Fruit fly (Drosophila melanogaster) whole organism, embryonic: ENCODE data around the gene Act87E.

Experiments
- Adf1 ChIP-seq: fragments of 200-800 bp; sonication (Bioruptor generic); IDR thresholded peaks from 2 replicates; pipeline ENCODE4 v1.3.6; 2022; ENCODE audit warnings: missing biosample characterization, missing genetic modification characterization
- BEAF-32 ChIP-seq: fragments of 200-800 bp; sonication (Bioruptor generic); optimal IDR thresholded peaks from 3 replicates; lab custom pipeline; 2017; ENCODE audit warnings: missing biosample characterization, missing genetic modification characterization, mild to moderate bottlenecking, moderate library complexity, missing genetic modification reagents
- Bgb ChIP-seq: fragments of 200-800 bp; sonication (Bioruptor generic); IDR thresholded peaks from 2 replicates; pipeline ENCODE4 v1.3.6; 2022; ENCODE audit warnings: missing biosample characterization, missing genetic modification characterization; ENCODE audit not compliant: partially characterized antibody
- BtbVII ChIP-seq: fragments of 200-800 bp; sonication (Bioruptor generic); optimal IDR thresholded peaks from 3 replicates; lab custom pipeline; 2017; ENCODE audit warnings: missing biosample characterization, mild to moderate bottlenecking, missing genetic modification characterization
- CG10654 ChIP-seq: fragments of 200-800 bp; sonication (Bioruptor generic); optimal IDR thresholded peaks from 2 replicates; lab custom pipeline; 2016; ENCODE audit warnings: missing biosample characterization, missing genetic modification characterization
- CG11695 ChIP-seq: fragments of 200-800 bp; sonication (Bioruptor generic); IDR thresholded peaks from 3 replicates; pipeline ENCODE4 v1.3.6; 2022; ENCODE audit warnings: missing biosample characterization, missing genetic modification characterization
- CG11696 ChIP-seq: fragments of 200-800 bp; sonication (Bioruptor generic); IDR thresholded peaks from 2 replicates; pipeline ENCODE4 v1.3.6; 2022; ENCODE audit warnings: missing biosample characterization, missing genetic modification characterization
- CG12744 ChIP-seq: fragments of 200-800 bp; sonication (Bioruptor generic); optimal IDR thresholded peaks from 2 replicates; lab custom pipeline; 2016; ENCODE audit warnings: missing biosample characterization, missing genetic modification characterization
- CG13287 ChIP-seq: fragments of 200-800 bp; sonication (Bioruptor generic); IDR thresholded peaks from 2 replicates; pipeline ENCODE4 v1.3.6; 2022; ENCODE audit warnings: missing biosample characterization, missing genetic modification characterization; ENCODE audit not compliant: partially characterized antibody
- CG13894 ChIP-seq: fragments of 200-800 bp; sonication (Bioruptor generic); optimal IDR thresholded peaks from 3 replicates; lab custom pipeline; 2018; ENCODE audit warnings: missing biosample characterization, mild to moderate bottlenecking, missing genetic modification characterization, moderate library complexity
- CG14710 ChIP-seq: fragments of 200-800 bp; sonication (Bioruptor generic); optimal IDR thresholded peaks from 3 replicates; lab custom pipeline; 2019; ENCODE audit warnings: missing biosample characterization, mild to moderate bottlenecking, missing genetic modification characterization, moderate library complexity
- CG16863 ChIP-seq: fragments of 200-800 bp; sonication (Bioruptor generic); optimal IDR thresholded peaks from 3 replicates; lab custom pipeline; 2016; ENCODE audit warnings: missing biosample characterization, missing genetic modification characterization
- CG17385 ChIP-seq: fragments of 200-800 bp; sonication (Bioruptor generic); optimal IDR thresholded peaks from 3 replicates; lab custom pipeline; 2018; ENCODE audit warnings: missing biosample characterization, mild to moderate bottlenecking, missing genetic modification characterization
- CG18476 ChIP-seq: fragments of 200-800 bp; sonication (Bioruptor generic); optimal IDR thresholded peaks from 2 replicates; lab custom pipeline; 2016; ENCODE audit warnings: missing biosample characterization, mild to moderate bottlenecking, missing genetic modification characterization
- CG31224 ChIP-seq: fragments of 200-800 bp; sonication (Bioruptor generic); IDR thresholded peaks from 2 replicates; pipeline ENCODE4 v1.3.6; 2022; ENCODE audit warnings: missing biosample characterization, missing genetic modification characterization
- CG33213 ChIP-seq: fragments of 200-800 bp; sonication (Bioruptor generic); optimal IDR thresholded peaks from 3 replicates; lab custom pipeline; 2016; ENCODE audit warnings: missing biosample characterization, missing genetic modification characterization
- CG34422 ChIP-seq: fragments of 200-800 bp; sonication (Bioruptor generic); IDR thresholded peaks from 3 replicates; pipeline ENCODE4 v1.3.6; 2022; ENCODE audit warnings: missing biosample characterization, missing genetic modification characterization
- CG6272 ChIP-seq: fragments of 200-800 bp; sonication (Bioruptor generic); IDR thresholded peaks from 2 replicates; pipeline ENCODE4 v1.3.6; 2022; ENCODE audit warnings: missing biosample characterization, missing genetic modification characterization
- CG6683 ChIP-seq: fragments of 200-800 bp; sonication (Bioruptor generic); optimal IDR thresholded peaks from 2 replicates; lab custom pipeline; 2017; ENCODE audit warnings: missing biosample characterization, mild to moderate bottlenecking, missing genetic modification characterization, missing genetic modification reagents
- CG6765 ChIP-seq: fragments of 200-800 bp; sonication (Bioruptor generic); optimal IDR thresholded peaks from 3 replicates; lab custom pipeline; 2017; ENCODE audit warnings: missing biosample characterization, mild to moderate bottlenecking, missing genetic modification characterization
- CG6791 ChIP-seq: fragments of 200-800 bp; sonication (Bioruptor generic); IDR thresholded peaks from 3 replicates; pipeline ENCODE4 v1.3.6; 2022; ENCODE audit warnings: missing biosample characterization, missing genetic modification characterization; ENCODE audit not compliant: partially characterized antibody
- CG7786 ChIP-seq: fragments of 200-800 bp; sonication (Bioruptor generic); optimal IDR thresholded peaks from 2 replicates; lab custom pipeline; 2016; ENCODE audit warnings: missing biosample characterization, missing genetic modification characterization
- CG7963 ChIP-seq: fragments of 200-800 bp; sonication (Bioruptor generic); IDR thresholded peaks from 3 replicates; pipeline ENCODE4 v1.3.6; 2022; ENCODE audit warnings: missing biosample characterization, missing genetic modification characterization; ENCODE audit not compliant: partially characterized antibody
- CG8281 ChIP-seq: fragments of 200-800 bp; sonication (Bioruptor generic); optimal IDR thresholded peaks from 2 replicates; lab custom pipeline; 2018; ENCODE audit warnings: missing biosample characterization, mild to moderate bottlenecking, missing genetic modification characterization, moderate library complexity
- CG8290 ChIP-seq, 3 experiments: fragments of 200-800 bp; sonication (Bioruptor generic); optimal IDR thresholded peaks; 2 replicates each; lab custom pipeline; 2016 to 2019; ENCODE audit warnings: missing biosample characterization in 3 of 3, missing genetic modification characterization in 3 of 3, mild to moderate bottlenecking in 2 of 3, moderate library complexity in 1 of 3
- CoRest ChIP-seq: fragments of 200-800 bp; sonication (Bioruptor generic); optimal IDR thresholded peaks from 3 replicates; lab custom pipeline; 2018; ENCODE audit warnings: missing biosample characterization, mild to moderate bottlenecking, missing genetic modification characterization, moderate library complexity
- D19B ChIP-seq: fragments of 200-800 bp; sonication (Bioruptor generic); optimal IDR thresholded peaks from 2 replicates; lab custom pipeline; 2017; ENCODE audit warnings: missing biosample characterization, mild to moderate bottlenecking, missing genetic modification characterization
- Dll ChIP-seq: fragments of 200-800 bp; sonication (Bioruptor generic); IDR thresholded peaks from 4 replicates; pipeline ENCODE4 v1.3.6; 2022; ENCODE audit warnings: missing biosample characterization, missing genetic modification characterization; ENCODE audit not compliant: partially characterized antibody
- Doc2 ChIP-seq: fragments of 200-800 bp; sonication (Bioruptor generic); IDR thresholded peaks from 2 replicates; pipeline ENCODE4 v1.3.6; 2022; ENCODE audit warnings: missing biosample characterization, missing genetic modification characterization
- Doc3 ChIP-seq: fragments of 200-800 bp; sonication (Bioruptor generic); IDR thresholded peaks from 3 replicates; pipeline ENCODE4 v1.3.6; 2022; ENCODE audit warnings: missing biosample characterization, missing genetic modification characterization; ENCODE audit not compliant: partially characterized antibody
- Eip74EF ChIP-seq, 2 experiments: fragments of 200-800 bp in 1 of 2; fragments of >200 bp in 1 of 2; sonication (Bioruptor generic) in 1 of 2; optimal IDR thresholded peaks; 2 replicates each; lab custom pipeline; 2017 to 2019; ENCODE audit warnings: missing biosample characterization in 2 of 2, missing genetic modification characterization in 2 of 2, mild to moderate bottlenecking in 1 of 2, moderate library complexity in 1 of 2
- MESR4 ChIP-seq: fragments of 200-800 bp; sonication (Bioruptor generic); optimal IDR thresholded peaks from 2 replicates; lab custom pipeline; 2018; ENCODE audit warnings: missing biosample characterization, mild to moderate bottlenecking, missing genetic modification characterization, moderate library complexity
- Max ChIP-seq: fragments of 200-800 bp; sonication (Bioruptor generic); optimal IDR thresholded peaks from 2 replicates; lab custom pipeline; 2016; ENCODE audit warnings: missing biosample characterization, mild to moderate bottlenecking, missing genetic modification characterization
- Mrtf ChIP-seq: fragments of 200-800 bp; sonication (Bioruptor generic); IDR thresholded peaks from 3 replicates; pipeline ENCODE4 v1.3.6; 2022; ENCODE audit warnings: missing biosample characterization, missing genetic modification characterization
- Opbp ChIP-seq: fragments of 200-800 bp; sonication (Bioruptor generic); IDR thresholded peaks from 3 replicates; pipeline ENCODE4 v1.3.6; 2022; ENCODE audit warnings: missing biosample characterization, missing genetic modification characterization; ENCODE audit not compliant: partially characterized antibody
- Optix ChIP-seq: fragments of 200-800 bp; sonication (Bioruptor generic); IDR thresholded peaks from 3 replicates; pipeline ENCODE4 v1.3.6; 2022; ENCODE audit warnings: missing biosample characterization, missing genetic modification characterization
- Sin3A ChIP-seq: fragments of >200 bp; optimal IDR thresholded peaks from 2 replicates; lab custom pipeline; 2018
- Trl ChIP-seq, 3 experiments: fragments of >200 bp in 2 of 3; fragments of 200-800 bp in 1 of 3; sonication (Bioruptor generic) in 1 of 3; optimal IDR thresholded peaks; 2 replicates in 1 of 3; 3 replicates in 2 of 3; lab custom pipeline; 2016 to 2017; ENCODE audit warnings: missing biosample characterization in 1 of 3, missing genetic modification characterization in 1 of 3
- crp ChIP-seq, 2 experiments: fragments of 200-800 bp; sonication (Bioruptor generic); optimal IDR thresholded peaks; 2 replicates in 1 of 2; 3 replicates in 1 of 2; lab custom pipeline; 2017; ENCODE audit warnings: missing biosample characterization in 2 of 2, missing genetic modification characterization in 2 of 2, mild to moderate bottlenecking in 1 of 2, moderate library complexity in 1 of 2
- gro ChIP-seq: fragments of 200-800 bp; sonication (Bioruptor generic); optimal IDR thresholded peaks from 2 replicates; lab custom pipeline; 2016; ENCODE audit warnings: missing biosample characterization, missing genetic modification characterization
- ken ChIP-seq: fragments of 200-800 bp; sonication (Bioruptor generic); IDR thresholded peaks from 3 replicates; pipeline ENCODE4 v1.3.6; 2022; ENCODE audit warnings: missing biosample characterization, missing genetic modification characterization
- mam ChIP-seq: fragments of 200-800 bp; sonication (Bioruptor generic); optimal IDR thresholded peaks from 3 replicates; lab custom pipeline; 2016; ENCODE audit warnings: missing biosample characterization, missing genetic modification characterization
- pan ChIP-seq, 4 experiments: fragments of >200 bp in 3 of 4; fragments of 200-800 bp in 1 of 4; sonication (Bioruptor generic) in 1 of 4; optimal IDR thresholded peaks in 3 of 4; IDR thresholded peaks in 1 of 4; 2 replicates each; pipeline versions ENCODE4 v1.3.6 to Lab custom; 2017 to 2022; ENCODE audit warnings: missing biosample characterization in 2 of 4, missing genetic modification characterization in 2 of 4, mixed read lengths in 1 of 4
- phol ChIP-seq: fragments of 200-800 bp; sonication (Bioruptor generic); optimal IDR thresholded peaks from 3 replicates; lab custom pipeline; 2018; ENCODE audit warnings: missing biosample characterization, mild to moderate bottlenecking, missing genetic modification characterization, moderate library complexity
- pnt ChIP-seq: fragments of 200-800 bp; sonication (Bioruptor generic); optimal IDR thresholded peaks from 3 replicates; lab custom pipeline; 2016; ENCODE audit warnings: missing biosample characterization, missing genetic modification characterization
- scrt ChIP-seq: fragments of 200-800 bp; sonication (Bioruptor generic); optimal IDR thresholded peaks from 2 replicates; lab custom pipeline; 2018; ENCODE audit warnings: missing biosample characterization, mild to moderate bottlenecking, missing genetic modification characterization, moderate library complexity
- shn ChIP-seq: fragments of 200-800 bp; sonication (Bioruptor generic); optimal IDR thresholded peaks from 3 replicates; lab custom pipeline; 2016; ENCODE audit warnings: missing biosample characterization, missing genetic modification characterization
- twi ChIP-seq: fragments of 200-800 bp; optimal IDR thresholded peaks from 2 replicates; lab custom pipeline; 2019; ENCODE audit warnings: missing biosample characterization, mild to moderate bottlenecking, missing genetic modification characterization, moderate library complexity

Gene Act87E

DNA sequence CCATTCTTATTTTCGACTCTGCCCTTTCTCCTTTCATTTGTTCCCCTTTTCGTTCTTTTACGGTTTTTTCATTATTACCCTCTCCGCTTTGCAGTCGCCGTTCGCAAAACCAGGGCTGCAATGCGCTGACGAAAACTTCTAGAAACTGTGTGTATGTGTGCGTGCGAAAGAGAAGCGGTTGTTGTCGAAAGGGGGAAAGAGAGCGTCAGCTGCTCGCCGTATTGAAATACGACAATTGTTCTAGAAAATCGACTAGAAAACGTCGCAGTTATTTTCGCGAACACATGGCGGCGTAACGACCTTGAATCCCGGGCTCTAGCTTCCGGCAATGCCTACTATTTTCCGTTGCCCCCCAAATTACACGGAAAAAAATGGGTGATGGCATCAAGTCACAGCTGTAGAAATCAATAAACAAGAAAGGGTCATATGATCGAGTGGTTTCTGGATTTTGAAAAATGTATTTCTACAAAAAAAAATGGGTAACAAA, 43.1 kb upstream of the Act87E start (continued):
- peak; percentile 54 for TF ChIP-seq BtbVII (GFP tag; lab: Kevin White, UChicago)
- no peak for TF ChIP-seq CG13894 (tag; lab: Kevin White, UChicago)
- TF ChIP-seq Trl (optimal IDR thresholded peaks at IDR 0.05; lab: Kevin White, UChicago) = peak; percentile 43 to 62
- TF ChIP-seq Trl (GFP tag; optimal IDR thresholded peaks at IDR 0.05; lab: Kevin White, UChicago) = no peak
- TF ChIP-seq ken (GFP tag; lab: Robert Waterston, UW) = no peak
- TF ChIP-seq pnt (GFP tag; lab: Kevin White, UChicago) = no peak
- TF ChIP-seq twi (tag; lab: Kevin White, UChicago) = peak; percentile 1
- no peak for TF ChIP-seq pan (optimal IDR thresholded peaks at IDR 0.05; lab: Kevin White, UChicago)
- peak in 1 of 2 experiments; percentile 7 for TF ChIP-seq pan (GFP tag; optimal IDR thresholded peaks at IDR 0.05 in 1 of 2, IDR thresholded peaks at IDR 0.05 in 1 of 2)
- peak; percentile 6 for TF ChIP-seq D19B (GFP tag; lab: Kevin White, UChicago)
- no peak for TF ChIP-seq CG6683
- TF ChIP-seq Sin3A (lab: Kevin White, UChicago) = no peak
- no peak for TF ChIP-seq CG33213 (GFP tag; lab: Kevin White, UChicago)
- no peak for TF ChIP-seq Doc2 (GFP tag; lab: Robert Waterston, UW)
- TF ChIP-seq CG18476 (GFP tag; lab: Kevin White, UChicago) = no peak
- TF ChIP-seq phol (tag; lab: Kevin White, UChicago) = no peak
- TF ChIP-seq BEAF-32 (GFP tag; lab: Kevin White, UChicago) = no peak
- peak; percentile 27 for TF ChIP-seq CoRest (tag; lab: Kevin White, UChicago)
- no peak for TF ChIP-seq Eip74EF (GFP tag; optimal IDR thresholded peaks at IDR 0.05; lab: Kevin White, UChicago)
- peak; percentile 44; the same call in 1 of the 3 replicates for TF ChIP-seq CG11695 (GFP tag; lab: Robert Waterston, UW)
- TF ChIP-seq Dll (GFP tag; lab: Robert Waterston, UW) = 0 out of 4 replicates have a peak, but pooled peaks have one; percentile 24
- no peak for TF ChIP-seq CG6272
- TF ChIP-seq CG34422 = peak; percentile 48; the same call in 1 of the 3 replicates
- peak; percentile 20 for TF ChIP-seq shn (GFP tag; lab: Kevin White, UChicago)
- TF ChIP-seq Opbp = no peak
- no peak for TF ChIP-seq CG8281
- no peak for TF ChIP-seq CG7963 (GFP tag; lab: Robert Waterston, UW)
- peak; percentile 31 for TF ChIP-seq CG13287
- no peak for TF ChIP-seq CG11696 (GFP tag; lab: Robert Waterston, UW)
- peak; percentile 7 for TF ChIP-seq CG7786 (GFP tag; lab: Kevin White, UChicago)
- no peak for TF ChIP-seq CG12744 (GFP tag; lab: Kevin White, UChicago)
- peak; percentile 35 for TF ChIP-seq CG17385 (GFP tag; lab: Kevin White, UChicago)
- TF ChIP-seq Optix = no peak
- no peak for TF ChIP-seq CG14710 (tag; lab: Kevin White, UChicago)
- 0 out of 3 replicates have a peak, but pooled peaks have one; percentile 13 for TF ChIP-seq CG6791 (GFP tag; lab: Robert Waterston, UW)
- TF ChIP-seq CG16863 (GFP tag; lab: Kevin White, UChicago) = no peak
- TF ChIP-seq crp (GFP tag; optimal IDR thresholded peaks at IDR 0.05; lab: Kevin White, UChicago) = peak; percentile 7 to 70
- no peak for TF ChIP-seq Doc3
- TF ChIP-seq MESR4 = peak; percentile 16
- TF ChIP-seq CG10654 (GFP tag; lab: Kevin White, UChicago) = no peak
- no peak for TF ChIP-seq CG8290 (GFP tag; optimal IDR thresholded peaks at IDR 0.05; lab: Kevin White, UChicago)
- TF ChIP-seq CG8290 (tag; optimal IDR thresholded peaks at IDR 0.05; lab: Kevin White, UChicago) = no peak
- no peak for TF ChIP-seq scrt
- peak; percentile 34 for TF ChIP-seq Adf1 (GFP tag; lab: Robert Waterston, UW)
- TF ChIP-seq CG6765 (GFP tag; lab: Kevin White, UChicago) = peak; percentile 65
- peak; percentile 3 for TF ChIP-seq Max (GFP tag; lab: Kevin White, UChicago)
- no peak; the same call in 1 of the 2 replicates for TF ChIP-seq Bgb (GFP tag; lab: Robert Waterston, UW)
- no peak for TF ChIP-seq Mrtf (GFP tag; lab: Robert Waterston, UW)
- TF ChIP-seq CG31224 (GFP tag; lab: Robert Waterston, UW) = no peak
- peak; percentile 61 for TF ChIP-seq gro
- TF ChIP-seq mam = peak; percentile 46
